Worm (Caenorhabditis elegans) whole organism, L1 larva: ENCODE measurements around the gene cdk-11.1.
A peak's percentile ranks its signal among the peaks of the same experiment; 100 is the strongest.

ENCODE experiments used
- C04F5.9 ChIP-seq: sonication (generic microtip); optimal IDR thresholded peaks from 2 replicates; lab custom pipeline; 2016; ENCODE audit warnings: missing genetic modification characterization, missing compliant biosample characterization
- C16A3.4 ChIP-seq: fragments of 150-350 bp; optimal IDR thresholded peaks from 2 replicates; lab custom pipeline; 2014; ENCODE audit warnings: missing biosample characterization, missing genetic modification characterization
- C34B4.2 ChIP-seq: sonication (generic microtip); optimal IDR thresholded peaks from 2 replicates; lab custom pipeline; 2017; ENCODE audit warnings: mild to moderate bottlenecking, missing genetic modification characterization, missing compliant biosample characterization
- Y116A8C.19 ChIP-seq: sonication (generic microtip); optimal IDR thresholded peaks from 2 replicates; lab custom pipeline; 2016; ENCODE audit warnings: missing compliant biosample characterization, missing genetic modification characterization, borderline replicate concordance
- alr-1 ChIP-seq: fragments of 200-800 bp; sonication (Bioruptor generic); optimal IDR thresholded peaks from 2 replicates; lab custom pipeline; 2018; ENCODE audit warnings: borderline replicate concordance, mild to moderate bottlenecking, missing genetic modification characterization, missing compliant biosample characterization
- aly-2 ChIP-seq: fragments of 150-350 bp; optimal IDR thresholded peaks from 2 replicates; lab custom pipeline; 2014; ENCODE audit warnings: missing biosample characterization, missing genetic modification characterization
- ceh-8 ChIP-seq: fragments of 200-800 bp; sonication (Bioruptor generic); optimal IDR thresholded peaks from 2 replicates; lab custom pipeline; 2018; ENCODE audit warnings: mild to moderate bottlenecking, missing genetic modification characterization, moderate library complexity, missing compliant biosample characterization
- ceh-82 ChIP-seq, 3 experiments: fragments of 150-350 bp in 1 of 3; sonication (generic microtip) in 2 of 3; optimal IDR thresholded peaks; 2 replicates each; lab custom pipeline; 2014 to 2017; ENCODE audit warnings: missing biosample characterization in 3 of 3, missing genetic modification characterization in 3 of 3
- ceh-88 ChIP-seq: fragments of 200-800 bp; sonication (Bioruptor generic); IDR thresholded peaks from 2 replicates; pipeline ENCODE4 v1.3.6; 2022; ENCODE audit warnings: missing genetic modification characterization, missing compliant biosample characterization
- dpl-1 ChIP-seq, 3 experiments: fragments of 150-350 bp in 2 of 3; sonication (generic microtip) in 1 of 3; optimal IDR thresholded peaks; 2 replicates each; lab custom pipeline; 2014 to 2017; ENCODE audit warnings: missing biosample characterization in 3 of 3, missing genetic modification characterization in 3 of 3, missing genetic modification reagents in 3 of 3
- efl-1 ChIP-seq, 4 experiments: fragments of 150-350 bp; optimal IDR thresholded peaks in 3 of 4; peaks in 1 of 4; 1 replicate in 1 of 4; 2 replicates in 3 of 4; lab custom pipeline; 2014; ENCODE audit warnings: missing biosample characterization in 2 of 4, missing genetic modification characterization in 2 of 4, missing genetic modification reagents in 2 of 4
- efl-3 ChIP-seq: fragments of 200-800 bp; sonication (Bioruptor generic); optimal IDR thresholded peaks from 2 replicates; lab custom pipeline; 2018; ENCODE audit warnings: mild to moderate bottlenecking, missing genetic modification characterization, missing compliant biosample characterization
- elt-2 ChIP-seq: sonication (generic microtip); optimal IDR thresholded peaks from 2 replicates; lab custom pipeline; 2016; ENCODE audit warnings: missing genetic modification characterization, mild to moderate bottlenecking, inconsistent platforms, missing compliant biosample characterization, missing genetic modification reagents
- ets-5 ChIP-seq: fragments of 200-800 bp; sonication (Bioruptor generic); IDR thresholded peaks from 2 replicates; pipeline ENCODE4 v1.3.6; 2022; ENCODE audit warnings: missing genetic modification characterization, missing compliant biosample characterization
- fkh-10 ChIP-seq: sonication (generic microtip); optimal IDR thresholded peaks from 2 replicates; lab custom pipeline; 2017; ENCODE audit warnings: missing biosample characterization, missing genetic modification reagents, missing genetic modification characterization
- fkh-4 ChIP-seq: sonication (generic microtip); optimal IDR thresholded peaks from 2 replicates; lab custom pipeline; 2016; ENCODE audit warnings: missing compliant biosample characterization, missing genetic modification characterization, borderline replicate concordance
- hlh-4 ChIP-seq: sonication (generic microtip); optimal IDR thresholded peaks from 2 replicates; lab custom pipeline; 2016; ENCODE audit warnings: mild to moderate bottlenecking, missing genetic modification characterization, missing compliant biosample characterization
- irx-1 ChIP-seq: sonication (generic microtip); optimal IDR thresholded peaks from 2 replicates; lab custom pipeline; 2016; ENCODE audit warnings: missing genetic modification characterization, missing compliant biosample characterization
- isw-1 ChIP-seq: fragments of 200-800 bp; sonication (Bioruptor generic); IDR thresholded peaks from 2 replicates; pipeline ENCODE4 v1.3.6; 2022; ENCODE audit warnings: missing genetic modification characterization, missing compliant biosample characterization
- lin-14 ChIP-seq: fragments of 200-800 bp; sonication (Bioruptor generic); optimal IDR thresholded peaks from 2 replicates; lab custom pipeline; 2018; ENCODE audit warnings: mild to moderate bottlenecking, missing genetic modification characterization, moderate library complexity, missing compliant biosample characterization
- lsy-2 ChIP-seq, 2 experiments: fragments of 150-350 bp; optimal IDR thresholded peaks; 2 replicates each; lab custom pipeline; 2014; ENCODE audit warnings: missing biosample characterization in 2 of 2, missing genetic modification characterization in 2 of 2
- mab-9 ChIP-seq: fragments of 200-800 bp; sonication (Bioruptor generic); IDR thresholded peaks from 2 replicates; pipeline ENCODE4 v1.3.6; 2022; ENCODE audit warnings: missing genetic modification reagents, missing genetic modification characterization, missing compliant biosample characterization
- mdl-1 ChIP-seq, 2 experiments: fragments of 150-350 bp; optimal IDR thresholded peaks; 2 replicates each; lab custom pipeline; 2014 to 2017; ENCODE audit warnings: missing biosample characterization in 2 of 2, missing genetic modification characterization in 2 of 2, inconsistent platforms in 1 of 2
- mef-2 ChIP-seq: fragments of 150-350 bp; optimal IDR thresholded peaks from 2 replicates; lab custom pipeline; 2014; ENCODE audit warnings: missing biosample characterization, missing genetic modification characterization
- mep-1 ChIP-seq: fragments of 150-350 bp; optimal IDR thresholded peaks from 2 replicates; lab custom pipeline; 2014; ENCODE audit warnings: missing biosample characterization, missing genetic modification characterization
- nhr-12 ChIP-seq: sonication (generic microtip); optimal IDR thresholded peaks from 2 replicates; lab custom pipeline; 2017; ENCODE audit warnings: missing biosample characterization, missing genetic modification characterization
- nhr-19 ChIP-seq: fragments of 200-800 bp; sonication (Bioruptor generic); conservative IDR thresholded peaks from 2 replicates; pipeline ENCODE4 v1.3.6; 2022; ENCODE audit warnings: missing genetic modification characterization, missing compliant biosample characterization
- nhr-20 ChIP-seq: sonication (generic microtip); optimal IDR thresholded peaks from 2 replicates; lab custom pipeline; 2016; ENCODE audit warnings: mild to moderate bottlenecking, missing genetic modification characterization, missing compliant biosample characterization
- nhr-28 ChIP-seq: fragments of 150-350 bp; optimal IDR thresholded peaks from 2 replicates; lab custom pipeline; 2014; ENCODE audit warnings: missing biosample characterization, missing genetic modification characterization
- nhr-71 ChIP-seq: sonication (generic microtip); optimal IDR thresholded peaks from 2 replicates; lab custom pipeline; 2016; ENCODE audit warnings: mild to moderate bottlenecking, missing genetic modification characterization, moderate library complexity, missing compliant biosample characterization
- nhr-76 ChIP-seq: sonication (generic microtip); optimal IDR thresholded peaks from 2 replicates; lab custom pipeline; 2017; ENCODE audit warnings: missing biosample characterization, missing genetic modification characterization
- nhr-77 ChIP-seq: fragments of 150-350 bp; optimal IDR thresholded peaks from 2 replicates; lab custom pipeline; 2014; ENCODE audit warnings: missing biosample characterization, missing genetic modification characterization
- nhr-85 ChIP-seq: sonication (generic microtip); peaks from one replicate; lab custom pipeline; 2016; ENCODE audit warnings: missing genetic modification characterization, inconsistent platforms, missing compliant biosample characterization
- pqm-1 ChIP-seq: sonication (generic microtip); optimal IDR thresholded peaks from 3 replicates; lab custom pipeline; 2017; ENCODE audit warnings: missing biosample characterization, missing genetic modification characterization
- skn-1 ChIP-seq: fragments of 150-350 bp; optimal IDR thresholded peaks from 2 replicates; lab custom pipeline; 2014; ENCODE audit warnings: missing biosample characterization, missing genetic modification characterization
- snu-23 ChIP-seq: sonication (generic microtip); optimal IDR thresholded peaks from 2 replicates; lab custom pipeline; 2016; ENCODE audit warnings: missing genetic modification characterization, missing compliant biosample characterization
- sox-4 ChIP-seq: sonication (generic microtip); optimal IDR thresholded peaks from 2 replicates; lab custom pipeline; 2016; ENCODE audit warnings: missing genetic modification characterization, missing compliant biosample characterization
- swsn-7 ChIP-seq: sonication (generic microtip); optimal IDR thresholded peaks from 2 replicates; lab custom pipeline; 2016; ENCODE audit warnings: missing genetic modification characterization, missing compliant biosample characterization
- unc-130 ChIP-seq: fragments of 150-350 bp; optimal IDR thresholded peaks from 2 replicates; lab custom pipeline; 2017; ENCODE audit warnings: missing biosample characterization, missing genetic modification characterization, inconsistent platforms
- unc-30 ChIP-seq: sonication (generic microtip); optimal IDR thresholded peaks from 2 replicates; lab custom pipeline; 2017; ENCODE audit warnings: missing biosample characterization, missing genetic modification characterization
- unc-62 ChIP-seq: fragments of 150-350 bp; optimal IDR thresholded peaks from 2 replicates; lab custom pipeline; 2014; ENCODE audit warnings: missing biosample characterization, missing genetic modification reagents, missing genetic modification characterization
- unc-86 ChIP-seq: sonication (generic microtip); optimal IDR thresholded peaks from 2 replicates; lab custom pipeline; 2016; ENCODE audit warnings: missing genetic modification characterization, missing compliant biosample characterization
- vab-15 ChIP-seq: sonication (generic microtip); optimal IDR thresholded peaks from 2 replicates; lab custom pipeline; 2017; ENCODE audit warnings: missing genotype, mild to moderate bottlenecking, missing genetic modification characterization, missing compliant biosample characterization
- zip-4 ChIP-seq: fragments of 200-800 bp; sonication (Bioruptor generic); optimal IDR thresholded peaks from 2 replicates; lab custom pipeline; 2018; ENCODE audit warnings: mild to moderate bottlenecking, missing genetic modification characterization, moderate library complexity, missing compliant biosample characterization
- ztf-11 ChIP-seq, 2 experiments: sonication (generic microtip); optimal IDR thresholded peaks; 2 replicates each; lab custom pipeline; 2016 to 2017; ENCODE audit warnings: missing genetic modification characterization in 2 of 2, missing biosample characterization in 1 of 2, missing compliant biosample characterization in 1 of 2

The cdk-11.1 gene

DNA sequence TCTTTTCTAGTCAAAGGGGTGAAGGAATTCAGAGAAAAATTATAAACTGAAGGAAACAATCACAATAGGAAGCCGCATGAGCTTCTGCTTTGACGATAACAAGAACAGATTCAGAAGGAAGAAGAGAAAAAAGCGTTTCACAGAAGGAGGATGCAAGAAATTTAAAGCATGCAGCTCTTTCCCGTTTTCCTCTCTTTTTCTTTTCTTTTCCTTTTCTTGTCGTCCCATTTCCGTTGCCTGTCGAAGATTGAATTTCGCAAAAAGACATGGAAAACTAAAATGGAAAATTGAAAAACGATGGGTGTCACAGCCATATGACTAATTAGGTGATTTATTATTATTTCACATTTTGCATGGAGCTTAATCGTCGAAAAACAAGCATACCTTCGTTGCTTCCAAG, 17.1 kb downstream of the cdk-11.1 start:
- TF ChIP-seq skn-1 (tag; lab: Kevin White, UChicago) (no peak), nhr-76 (tag; lab: Kevin White, UChicago) (no peak), alr-1 (no peak), C34B4.2 (tag; lab: Kevin White, UChicago) (no peak), mef-2 (tag; lab: Kevin White, UChicago) (no peak), nhr-12 (tag; lab: Kevin White, UChicago) (no peak), mab-9 (GFP tag; lab: Robert Waterston, UW) (no peak), unc-86 (peak; percentile 23), zip-4 (GFP tag; lab: Kevin White, UChicago) (no peak), nhr-71 (tag; lab: Kevin White, UChicago) (peak; percentile 33), aly-2 (tag; lab: Kevin White, UChicago) (no peak), nhr-20 (no peak), nhr-28 (tag; lab: Kevin White, UChicago) (no peak), fkh-4 (tag; lab: Kevin White, UChicago) (no peak), C16A3.4 (no peak), lin-14 (peak; percentile 65), ceh-8 (GFP tag; lab: Kevin White, UChicago) (no peak), fkh-10 (GFP tag; lab: Kevin White, UChicago) (peak; percentile 89), unc-130 (no peak), lsy-2 (tag; optimal IDR thresholded peaks at IDR 0.05; lab: Kevin White, UChicago) (no peak), pqm-1 (tag; lab: Kevin White, UChicago) (no peak), mep-1 (tag; lab: Kevin White, UChicago) (peak; percentile 10), Y116A8C.19 (tag; lab: Kevin White, UChicago) (no peak), sox-4 (tag; lab: Kevin White, UChicago) (no peak), hlh-4 (no peak), efl-1 (optimal IDR thresholded peaks at IDR 0.05; lab: Kevin White, UChicago) (no peak), efl-1 (GFP tag; optimal IDR thresholded peaks at IDR 0.05 in 1 of 2; lab: Kevin White, UChicago) (no peak), ceh-82 (tag; optimal IDR thresholded peaks at IDR 0.05; lab: Kevin White, UChicago) (no peak)

DNA sequence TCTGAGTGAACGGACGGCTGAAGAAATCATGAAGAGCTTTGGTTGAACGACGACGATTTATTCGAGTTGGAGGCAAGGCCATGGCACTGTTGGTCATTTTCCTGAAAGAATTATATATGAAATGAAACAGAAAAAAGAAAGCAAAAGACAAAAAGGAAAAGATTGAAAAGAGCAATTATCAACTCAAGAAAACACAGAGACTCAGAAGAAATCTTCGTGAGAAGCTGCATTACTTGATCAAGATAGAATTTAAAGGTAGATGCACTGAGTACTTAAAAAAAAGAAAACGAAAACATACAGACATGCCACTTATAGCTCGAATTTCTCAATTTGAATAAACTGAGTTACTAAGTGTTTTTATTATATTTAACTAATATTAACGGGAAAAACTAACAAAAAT, 19.5 kb downstream of the cdk-11.1 start, which contains the start of gene cpna-5:
TSS of gene cpna-5 (minus strand) at position 101 of the 400 bp plus-strand sequence.
- TF ChIP-seq ets-5 (GFP tag; lab: Robert Waterston, UW) = no peak
- no peak for TF ChIP-seq aly-2 (tag; lab: Kevin White, UChicago)
- TF ChIP-seq ztf-11 (tag; optimal IDR thresholded peaks at IDR 0.05; lab: Kevin White, UChicago) = no peak
- TF ChIP-seq sox-4 (tag; lab: Kevin White, UChicago) = no peak
- TF ChIP-seq mab-9 (GFP tag; lab: Robert Waterston, UW) = no peak
- TF ChIP-seq skn-1 (tag; lab: Kevin White, UChicago) = no peak
- no peak for TF ChIP-seq mdl-1 (tag; optimal IDR thresholded peaks at IDR 0.05; lab: Kevin White, UChicago)
- no peak for TF ChIP-seq unc-62 (GFP tag; lab: Kevin White, UChicago)
- TF ChIP-seq nhr-19 (GFP tag; lab: Robert Waterston, UW) = no peak
- no peak for TF ChIP-seq efl-3 (GFP tag; lab: Kevin White, UChicago)
- TF ChIP-seq lin-14 = no peak
- no peak for TF ChIP-seq nhr-85 (tag; lab: Kevin White, UChicago)
- TF ChIP-seq mep-1 (tag; lab: Kevin White, UChicago) = no peak
- no peak for TF ChIP-seq hlh-4
- TF ChIP-seq fkh-4 (tag; lab: Kevin White, UChicago) = no peak
- TF ChIP-seq, all 84 proteins: peak for 0

DNA sequence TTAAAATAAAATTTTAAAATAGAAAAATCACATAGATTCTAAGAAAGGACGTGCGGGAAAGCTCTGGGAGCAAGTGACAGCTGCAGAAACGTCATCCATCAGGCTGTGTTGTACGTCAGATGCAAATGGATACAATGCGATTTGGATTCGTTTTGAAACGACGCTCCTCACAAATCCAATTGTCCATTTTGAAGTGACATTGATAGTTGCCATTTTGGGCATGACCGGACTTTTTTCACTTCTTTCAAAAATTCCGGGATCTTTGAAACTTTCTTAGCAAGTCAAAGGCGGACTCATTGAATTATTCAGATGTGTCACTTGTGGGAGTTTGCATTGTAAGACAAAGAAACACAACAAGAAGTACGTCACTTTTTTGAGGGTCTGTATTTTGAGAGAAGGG, 20.0 kb downstream of the cdk-11.1 start:
- TF ChIP-seq nhr-71 (tag; lab: Kevin White, UChicago) = peak; percentile 2
- no peak for TF ChIP-seq unc-30 (tag; lab: Kevin White, UChicago)
- TF ChIP-seq fkh-10 (GFP tag; lab: Kevin White, UChicago) = peak; percentile 78
- TF ChIP-seq nhr-76 (tag; lab: Kevin White, UChicago) = no peak
- TF ChIP-seq efl-1 (optimal IDR thresholded peaks at IDR 0.05; lab: Kevin White, UChicago) = no peak
- TF ChIP-seq efl-1 (GFP tag; optimal IDR thresholded peaks at IDR 0.05 in 1 of 2; lab: Kevin White, UChicago) = peak in 1 of 2 experiments; percentile 39
- TF ChIP-seq swsn-7 (tag; lab: Kevin White, UChicago) = no peak
- no peak for TF ChIP-seq nhr-28 (tag; lab: Kevin White, UChicago)
- no peak for TF ChIP-seq isw-1
- TF ChIP-seq nhr-77 = no peak
- TF ChIP-seq nhr-20 = no peak
- no peak for TF ChIP-seq snu-23 (GFP tag; lab: Kevin White, UChicago)
- no peak for TF ChIP-seq ceh-88 (GFP tag; lab: Robert Waterston, UW)
- TF ChIP-seq lin-14 = peak; percentile 68
- TF ChIP-seq unc-86 = no peak
- no peak for TF ChIP-seq C04F5.9 (tag; lab: Kevin White, UChicago)
- no peak for TF ChIP-seq mdl-1 (tag; optimal IDR thresholded peaks at IDR 0.05; lab: Kevin White, UChicago)
- no peak for TF ChIP-seq nhr-85 (tag; lab: Kevin White, UChicago)
- TF ChIP-seq dpl-1 (GFP tag; optimal IDR thresholded peaks at IDR 0.05; lab: Kevin White, UChicago) = no peak
- TF ChIP-seq ceh-8 (GFP tag; lab: Kevin White, UChicago) = no peak
- no peak for TF ChIP-seq elt-2 (tag; lab: Kevin White, UChicago)
- TF ChIP-seq irx-1 (tag; lab: Kevin White, UChicago) = no peak
- TF ChIP-seq vab-15 = no peak
